Fruit fly (Drosophila melanogaster) whole organism, prepupa: ENCODE measurements around the gene Tbca.

Experiments used
- Blimp-1 ChIP-seq: fragments of 200-800 bp; sonication (Bioruptor generic); optimal IDR thresholded peaks from 3 replicates; lab custom pipeline; 2017; ENCODE audit warnings: missing biosample characterization, missing genetic modification characterization, mild to moderate bottlenecking, moderate library complexity, missing genetic modification reagents
- CG10631 ChIP-seq: fragments of 200-800 bp; sonication (Bioruptor generic); optimal IDR thresholded peaks from 2 replicates; lab custom pipeline; 2016; ENCODE audit warnings: missing biosample characterization, missing genetic modification characterization
- CG10669 ChIP-seq: fragments of 200-800 bp; sonication (Bioruptor generic); optimal IDR thresholded peaks from 3 replicates; lab custom pipeline; 2018; ENCODE audit warnings: missing biosample characterization, mild to moderate bottlenecking, missing genetic modification characterization, moderate library complexity
- CG11294 ChIP-seq: fragments of 200-800 bp; sonication (Bioruptor generic); IDR thresholded peaks from 2 replicates; pipeline ENCODE4 v1.3.6; 2022; ENCODE audit warnings: missing biosample characterization, missing genetic modification characterization
- CG11902 ChIP-seq: fragments of 200-800 bp; sonication (Bioruptor generic); optimal IDR thresholded peaks from 3 replicates; lab custom pipeline; 2016; ENCODE audit warnings: missing biosample characterization, missing genetic modification characterization
- CG15336 ChIP-seq: fragments of 200-800 bp; sonication (Bioruptor generic); IDR thresholded peaks from 2 replicates; pipeline ENCODE4 v1.3.6; 2022; ENCODE audit warnings: missing biosample characterization, missing genetic modification characterization
- CG1621 ChIP-seq: fragments of 200-800 bp; sonication (Bioruptor generic); optimal IDR thresholded peaks from 3 replicates; lab custom pipeline; 2018; ENCODE audit warnings: missing biosample characterization, mild to moderate bottlenecking, missing genetic modification characterization
- CG16779 ChIP-seq: fragments of 200-800 bp; sonication (Bioruptor generic); optimal IDR thresholded peaks from 3 replicates; lab custom pipeline; 2017; ENCODE audit warnings: missing biosample characterization, mild to moderate bottlenecking, missing genetic modification characterization
- CG3032 ChIP-seq: fragments of 200-800 bp; optimal IDR thresholded peaks from 2 replicates; lab custom pipeline; 2019; ENCODE audit warnings: missing biosample characterization, mild to moderate bottlenecking, missing genetic modification characterization, moderate library complexity
- CG31627 ChIP-seq: fragments of 200-800 bp; sonication (Bioruptor generic); optimal IDR thresholded peaks from 3 replicates; lab custom pipeline; 2016; ENCODE audit warnings: missing biosample characterization, missing genetic modification characterization
- CG32006 ChIP-seq: fragments of 200-800 bp; sonication (Bioruptor generic); optimal IDR thresholded peaks from 3 replicates; lab custom pipeline; 2017; ENCODE audit warnings: missing biosample characterization, mild to moderate bottlenecking, missing genetic modification characterization
- CG34406 ChIP-seq: fragments of 200-800 bp; sonication (Bioruptor generic); optimal IDR thresholded peaks from 3 replicates; lab custom pipeline; 2016; ENCODE audit warnings: missing biosample characterization, missing genetic modification characterization
- CG3919 ChIP-seq: fragments of 200-800 bp; sonication (Bioruptor generic); optimal IDR thresholded peaks from 3 replicates; lab custom pipeline; 2016; ENCODE audit warnings: missing biosample characterization, missing genetic modification characterization
- CG4318 ChIP-seq: fragments of 200-800 bp; sonication (Bioruptor generic); optimal IDR thresholded peaks from 3 replicates; lab custom pipeline; 2017; ENCODE audit warnings: missing biosample characterization, mild to moderate bottlenecking, missing genetic modification characterization
- CG6163 ChIP-seq: fragments of 200-800 bp; sonication (Bioruptor generic); IDR thresholded peaks from 3 replicates; pipeline ENCODE4 v1.3.6; 2022; ENCODE audit warnings: missing biosample characterization, missing genetic modification characterization
- CG6276 ChIP-seq: fragments of 200-800 bp; sonication (Bioruptor generic); optimal IDR thresholded peaks from 2 replicates; lab custom pipeline; 2017; ENCODE audit warnings: missing biosample characterization, mild to moderate bottlenecking, missing genetic modification characterization
- CG6792 ChIP-seq: fragments of 200-800 bp; sonication (Bioruptor generic); optimal IDR thresholded peaks from 3 replicates; lab custom pipeline; 2016; ENCODE audit warnings: missing biosample characterization, missing genetic modification characterization
- CG7368 ChIP-seq: fragments of 200-800 bp; sonication (Bioruptor generic); optimal IDR thresholded peaks from 3 replicates; lab custom pipeline; 2016; ENCODE audit warnings: missing biosample characterization, missing genetic modification characterization
- CG8119 ChIP-seq: fragments of 200-800 bp; sonication (Bioruptor generic); IDR thresholded peaks from 3 replicates; pipeline ENCODE4 v1.3.6; 2022; ENCODE audit warnings: missing biosample characterization, missing genetic modification characterization
- CG8632 ChIP-seq: fragments of 200-800 bp; sonication (Bioruptor generic); optimal IDR thresholded peaks from 3 replicates; lab custom pipeline; 2016; ENCODE audit warnings: missing biosample characterization, missing genetic modification characterization
- CG9139 ChIP-seq: fragments of 200-800 bp; sonication (Bioruptor generic); optimal IDR thresholded peaks from 3 replicates; lab custom pipeline; 2017; ENCODE audit warnings: missing biosample characterization, mild to moderate bottlenecking, missing genetic modification characterization
- Eip78C ChIP-seq: fragments of 200-800 bp; sonication (Bioruptor generic); peaks from one replicate; lab custom pipeline; 2016; ENCODE audit warnings: missing biosample characterization, missing genetic modification characterization
- Eip93F ChIP-seq: fragments of 200-800 bp; sonication (Bioruptor generic); optimal IDR thresholded peaks from 2 replicates; lab custom pipeline; 2016; ENCODE audit warnings: missing biosample characterization, mild to moderate bottlenecking, missing genetic modification characterization
- Ets21C ChIP-seq: fragments of 200-800 bp; sonication (Bioruptor generic); optimal IDR thresholded peaks from 3 replicates; lab custom pipeline; 2016; ENCODE audit warnings: missing biosample characterization, missing genetic modification characterization
- Gug ChIP-seq: fragments of 200-800 bp; sonication (Bioruptor generic); IDR thresholded peaks from 2 replicates; pipeline ENCODE4 v1.3.6; 2022; ENCODE audit warnings: missing biosample characterization, missing genetic modification characterization
- Hr38 ChIP-seq: sonication (Bioruptor generic); optimal IDR thresholded peaks from 2 replicates; lab custom pipeline; 2016; ENCODE audit warnings: missing biosample characterization, missing genetic modification characterization
- Hr39 ChIP-seq: fragments of 200-800 bp; sonication (Bioruptor generic); optimal IDR thresholded peaks from 2 replicates; lab custom pipeline; 2016; ENCODE audit warnings: missing biosample characterization, missing genetic modification characterization
- Hr4 ChIP-seq: fragments of 200-800 bp; sonication (Bioruptor generic); optimal IDR thresholded peaks from 3 replicates; lab custom pipeline; 2016; ENCODE audit warnings: missing biosample characterization, missing genetic modification characterization
- Lpt ChIP-seq: fragments of 200-800 bp; sonication (Bioruptor generic); optimal IDR thresholded peaks from 3 replicates; lab custom pipeline; 2016; ENCODE audit warnings: missing biosample characterization, missing genetic modification characterization
- Met ChIP-seq: fragments of 200-800 bp; sonication (Bioruptor generic); optimal IDR thresholded peaks from 3 replicates; lab custom pipeline; 2016; ENCODE audit warnings: missing biosample characterization, missing genetic modification characterization
- OdsH ChIP-seq: fragments of 200-800 bp; sonication (Bioruptor generic); optimal IDR thresholded peaks from 3 replicates; lab custom pipeline; 2016; ENCODE audit warnings: missing biosample characterization, missing genetic modification characterization
- Sox102F ChIP-seq: fragments of 200-800 bp; sonication (Bioruptor generic); optimal IDR thresholded peaks from 2 replicates; lab custom pipeline; 2016; ENCODE audit warnings: missing biosample characterization, mild to moderate bottlenecking, missing genetic modification characterization
- Sox14 ChIP-seq: fragments of 200-800 bp; sonication (Bioruptor generic); optimal IDR thresholded peaks from 3 replicates; lab custom pipeline; 2016; ENCODE audit warnings: missing biosample characterization, missing genetic modification characterization
- Sox15 ChIP-seq: fragments of 200-800 bp; sonication (Bioruptor generic); optimal IDR thresholded peaks from 3 replicates; lab custom pipeline; 2016; ENCODE audit warnings: missing biosample characterization, missing genetic modification characterization
- achi ChIP-seq: fragments of 200-800 bp; sonication (Bioruptor generic); optimal IDR thresholded peaks from 3 replicates; lab custom pipeline; 2016; ENCODE audit warnings: missing biosample characterization, missing genetic modification characterization
- acj6 ChIP-seq: fragments of 200-800 bp; sonication (Bioruptor generic); optimal IDR thresholded peaks from 3 replicates; lab custom pipeline; 2016; ENCODE audit warnings: missing biosample characterization, missing genetic modification characterization
- dac ChIP-seq: fragments of 200-800 bp; sonication (Bioruptor generic); optimal IDR thresholded peaks from 2 replicates; lab custom pipeline; 2017; ENCODE audit warnings: missing biosample characterization, mild to moderate bottlenecking, missing genetic modification characterization
- dsx ChIP-seq: fragments of 200-800 bp; optimal IDR thresholded peaks from 3 replicates; lab custom pipeline; 2019; ENCODE audit warnings: missing biosample characterization, mild to moderate bottlenecking, missing genetic modification characterization, moderate library complexity; ENCODE audit not compliant: poor library complexity, severe bottlenecking
- eg ChIP-seq: fragments of 200-800 bp; sonication (Bioruptor generic); IDR thresholded peaks from 3 replicates; pipeline ENCODE4 v1.3.6; 2022; ENCODE audit warnings: missing biosample characterization, missing genetic modification characterization
- esn ChIP-seq: fragments of 200-800 bp; sonication (Bioruptor generic); optimal IDR thresholded peaks from 2 replicates; lab custom pipeline; 2016; ENCODE audit warnings: missing biosample characterization, mild to moderate bottlenecking, missing genetic modification characterization, moderate library complexity
- fd59A ChIP-seq: fragments of 200-800 bp; sonication (Bioruptor generic); optimal IDR thresholded peaks from 2 replicates; lab custom pipeline; 2017; ENCODE audit warnings: missing biosample characterization, mild to moderate bottlenecking, missing genetic modification characterization, missing genetic modification reagents
- fd85E ChIP-seq: fragments of 200-800 bp; sonication (Bioruptor generic); optimal IDR thresholded peaks from 3 replicates; lab custom pipeline; 2016; ENCODE audit warnings: missing biosample characterization, missing genetic modification characterization
- fkh ChIP-seq: fragments of 200-800 bp; sonication (Bioruptor generic); optimal IDR thresholded peaks from 3 replicates; lab custom pipeline; 2017; ENCODE audit warnings: missing biosample characterization, mild to moderate bottlenecking, missing genetic modification characterization, moderate library complexity
- lz ChIP-seq: fragments of 200-800 bp; sonication (Bioruptor generic); optimal IDR thresholded peaks from 3 replicates; lab custom pipeline; 2016; ENCODE audit warnings: missing biosample characterization, missing genetic modification characterization
- net ChIP-seq: fragments of 200-800 bp; sonication (Bioruptor generic); optimal IDR thresholded peaks from 3 replicates; lab custom pipeline; 2016; ENCODE audit warnings: missing biosample characterization, missing genetic modification characterization
- pdm3 ChIP-seq: fragments of 200-800 bp; sonication (Bioruptor generic); optimal IDR thresholded peaks from 3 replicates; lab custom pipeline; 2016; ENCODE audit warnings: missing biosample characterization, missing genetic modification characterization
- spab ChIP-seq: fragments of 200-800 bp; sonication (Bioruptor generic); optimal IDR thresholded peaks from 2 replicates; lab custom pipeline; 2017; ENCODE audit warnings: missing biosample characterization, mild to moderate bottlenecking, missing genetic modification characterization, missing genetic modification reagents
- svp ChIP-seq: fragments of 200-800 bp; sonication (Bioruptor generic); peaks from one replicate; lab custom pipeline; 2016; ENCODE audit warnings: missing biosample characterization, missing genetic modification characterization
- vri ChIP-seq: fragments of 200-800 bp; sonication (Bioruptor generic); optimal IDR thresholded peaks from 3 replicates; lab custom pipeline; 2016; ENCODE audit warnings: missing biosample characterization, mild to moderate bottlenecking, missing genetic modification characterization

Tbca gene

DNA sequence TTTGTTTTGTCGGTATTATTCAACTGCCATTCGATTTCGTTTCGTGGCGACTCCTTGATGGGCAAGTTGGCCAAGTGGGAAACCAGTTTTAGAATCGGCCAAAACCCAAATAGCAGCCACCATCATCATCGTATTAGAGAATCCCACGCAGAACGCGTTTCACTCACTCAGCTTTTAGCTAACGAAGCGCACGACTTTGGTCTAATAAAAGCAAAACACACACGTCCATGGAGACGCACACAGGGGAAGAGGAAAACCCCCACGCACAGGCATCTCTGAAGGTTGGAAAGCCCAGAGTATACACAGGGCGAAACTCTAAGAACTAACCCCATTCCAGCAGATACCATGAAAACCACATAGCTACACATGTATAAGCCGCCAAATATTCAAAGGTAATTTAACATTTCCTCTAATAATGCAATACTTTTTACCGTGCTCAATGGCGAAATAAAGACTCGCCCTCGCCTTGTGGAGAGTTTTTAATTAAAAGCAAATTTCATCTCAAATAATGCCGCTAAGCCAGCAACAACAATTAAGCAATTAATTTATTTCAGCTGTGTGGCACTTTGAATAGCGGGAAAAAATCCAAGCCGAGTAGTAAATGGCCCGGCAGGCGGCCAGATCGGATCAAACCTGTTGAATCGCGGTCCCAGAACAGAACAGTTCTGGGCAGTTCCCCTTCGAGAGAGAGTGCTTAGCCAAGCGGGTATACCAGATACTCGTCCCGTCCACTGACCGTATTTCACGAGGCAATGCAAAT lies 31.8 kb upstream of the Tbca start:
- TF ChIP-seq fd59A (GFP tag; lab: Kevin White, UChicago), result no peak
- peak; percentile 8 for TF ChIP-seq Sox14 (GFP tag; lab: Kevin White, UChicago)
- peak; percentile 27 for TF ChIP-seq CG32006
- TF ChIP-seq, all 60 proteins: peak for 2

DNA sequence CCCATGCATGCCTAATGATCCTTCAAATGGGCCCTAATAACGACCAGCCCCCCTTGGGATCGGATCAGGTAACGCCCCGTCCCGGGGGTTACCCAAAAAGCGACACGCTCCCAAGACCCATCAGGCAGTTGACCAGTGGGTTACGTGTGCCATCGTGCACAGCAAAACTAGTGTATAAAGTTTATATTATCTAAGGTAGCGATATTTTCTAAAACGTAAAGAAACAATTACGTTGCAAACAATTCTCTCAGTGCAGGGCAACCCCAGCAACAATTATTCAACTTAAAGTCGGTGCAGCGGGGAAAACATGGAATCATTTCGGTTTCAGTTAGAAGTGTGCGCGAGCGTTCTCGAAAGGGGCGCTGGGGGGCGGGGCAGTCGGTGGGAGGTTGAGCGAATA lies 30.7 kb upstream of the Tbca start:
- TF ChIP-seq CG16779 (peak; percentile 1), Eip78C (GFP tag; lab: Kevin White, UChicago) (peak; percentile 53), svp (peak; percentile 35), CG11902 (GFP tag; lab: Kevin White, UChicago) (no peak), fkh (no peak), CG32006 (peak; percentile 61), CG6163 (GFP tag; lab: Robert Waterston, UW) (peak; percentile 34; the same call in 2 of the 3 replicates), CG3919 (peak; percentile 11), Met (peak; percentile 0), CG15336 (GFP tag; lab: Robert Waterston, UW) (0 out of 2 replicates have a peak, but pooled peaks have one; percentile 38), Blimp-1 (GFP tag; lab: Kevin White, UChicago) (peak; percentile 42), net (GFP tag; lab: Kevin White, UChicago) (no peak), CG4318 (GFP tag; lab: Kevin White, UChicago) (peak; percentile 36), CG10631 (no peak), CG34406 (GFP tag; lab: Kevin White, UChicago) (no peak), CG10669 (GFP tag; lab: Kevin White, UChicago) (no peak), spab (no peak), pdm3 (peak; percentile 9), Hr39 (GFP tag; lab: Kevin White, UChicago) (peak; percentile 14), CG31627 (GFP tag; lab: Kevin White, UChicago) (peak; percentile 27), eg (0 out of 3 replicates have a peak, but pooled peaks have one; percentile 24), achi (GFP tag; lab: Kevin White, UChicago) (peak; percentile 16), esn (no peak), fd85E (GFP tag; lab: Kevin White, UChicago) (no peak), CG9139 (GFP tag; lab: Kevin White, UChicago) (no peak), CG3032 (tag; lab: Kevin White, UChicago) (no peak), acj6 (GFP tag; lab: Kevin White, UChicago) (no peak), Gug (GFP tag; lab: Robert Waterston, UW) (peak; percentile 19; the same call in 1 of the 2 replicates), CG6792 (no peak), CG8119 (GFP tag; lab: Robert Waterston, UW) (peak; percentile 44; the same call in 2 of the 3 replicates), CG1621 (peak; percentile 3), Hr38 (GFP tag; lab: Kevin White, UChicago) (no peak), dac (GFP tag; lab: Kevin White, UChicago) (peak; percentile 41), Sox15 (no peak), CG6276 (GFP tag; lab: Kevin White, UChicago) (peak; percentile 27), Ets21C (GFP tag; lab: Kevin White, UChicago) (no peak), fd59A (GFP tag; lab: Kevin White, UChicago) (peak; percentile 5), Eip93F (no peak), Lpt (GFP tag; lab: Kevin White, UChicago) (no peak), Sox102F (GFP tag; lab: Kevin White, UChicago) (no peak), dsx (GFP tag; lab: Kevin White, UChicago) (no peak), Sox14 (GFP tag; lab: Kevin White, UChicago) (no peak), lz (GFP tag; lab: Kevin White, UChicago) (no peak), vri (GFP tag; lab: Kevin White, UChicago) (no peak), CG8632 (GFP tag; lab: Kevin White, UChicago) (no peak), CG7368 (GFP tag; lab: Kevin White, UChicago) (no peak), CG11294 (GFP tag; lab: Robert Waterston, UW) (no peak), OdsH (peak; percentile 14), Hr4 (GFP tag; lab: Kevin White, UChicago) (no peak)
